Worm (Caenorhabditis elegans) whole organism, mixed stage, embryonic: ENCODE data around the gene unc-69.

ENCODE experiments used
- M03D4.4 ChIP-seq: sonication (generic microtip); optimal IDR thresholded peaks from 2 replicates; lab custom pipeline; 2017; ENCODE audit warnings: mild to moderate bottlenecking, missing genetic modification characterization, missing compliant biosample characterization
- bed-3 ChIP-seq: fragments of 200-800 bp; sonication (Bioruptor generic); optimal IDR thresholded peaks from 3 replicates; lab custom pipeline; 2018; ENCODE audit warnings: mild to moderate bottlenecking, missing genetic modification characterization, moderate library complexity, missing compliant biosample characterization
- blmp-1 ChIP-seq: fragments of 150-350 bp; optimal IDR thresholded peaks from 2 replicates; lab custom pipeline; 2014; ENCODE audit warnings: missing biosample characterization, missing genetic modification characterization
- ceh-39 ChIP-seq: fragments of 150-350 bp; optimal IDR thresholded peaks from 2 replicates; lab custom pipeline; 2014; ENCODE audit warnings: missing biosample characterization, missing genetic modification characterization
- ceh-43 ChIP-seq: fragments of 200-800 bp; sonication (Bioruptor generic); optimal IDR thresholded peaks from 2 replicates; lab custom pipeline; 2018; ENCODE audit warnings: mild to moderate bottlenecking, missing genetic modification characterization, moderate library complexity, missing compliant biosample characterization
- ceh-83 ChIP-seq: fragments of 200-800 bp; sonication (Bioruptor generic); optimal IDR thresholded peaks from 2 replicates; lab custom pipeline; 2018; ENCODE audit warnings: mild to moderate bottlenecking, missing genetic modification characterization, missing compliant biosample characterization
- ces-1 ChIP-seq: fragments of 150-350 bp; optimal IDR thresholded peaks from 2 replicates; lab custom pipeline; 2014; ENCODE audit warnings: missing biosample characterization, missing genetic modification reagents, missing genetic modification characterization
- drap-1 ChIP-seq: fragments of 200-800 bp; sonication (Bioruptor generic); optimal IDR thresholded peaks from 3 replicates; lab custom pipeline; 2018; ENCODE audit warnings: mild to moderate bottlenecking, missing genetic modification characterization, missing compliant biosample characterization
- elt-1 ChIP-seq: sonication (generic microtip); optimal IDR thresholded peaks from 2 replicates; lab custom pipeline; 2017; ENCODE audit warnings: missing genetic modification characterization, mild to moderate bottlenecking, missing compliant biosample characterization, antibody characterized with exemption, moderate library complexity, borderline replicate concordance; ENCODE audit not compliant: insufficient read depth
- elt-3 ChIP-seq: fragments of 150-350 bp; optimal IDR thresholded peaks from 2 replicates; lab custom pipeline; 2014; ENCODE audit warnings: missing biosample characterization, missing genetic modification characterization
- flh-1 ChIP-seq: fragments of 200-800 bp; sonication (Bioruptor generic); optimal IDR thresholded peaks from 2 replicates; lab custom pipeline; 2018; ENCODE audit warnings: mild to moderate bottlenecking, missing genetic modification characterization, moderate library complexity, missing compliant biosample characterization
- ham-2 ChIP-seq: fragments of 200-800 bp; sonication (Bioruptor generic); optimal IDR thresholded peaks from 2 replicates; lab custom pipeline; 2018; ENCODE audit warnings: mild to moderate bottlenecking, missing genetic modification characterization, missing compliant biosample characterization
- hlh-1 ChIP-seq: fragments of 150-350 bp; optimal IDR thresholded peaks from 2 replicates; lab custom pipeline; 2014; ENCODE audit warnings: missing biosample characterization, missing genetic modification reagents, missing genetic modification characterization
- lin-13 ChIP-seq: fragments of 150-350 bp; optimal IDR thresholded peaks from 2 replicates; lab custom pipeline; 2014; ENCODE audit warnings: missing biosample characterization, missing genetic modification characterization
- lin-32 ChIP-seq: fragments of 200-800 bp; sonication (Bioruptor generic); optimal IDR thresholded peaks from 2 replicates; lab custom pipeline; 2018; ENCODE audit warnings: mild to moderate bottlenecking, missing genetic modification characterization, missing compliant biosample characterization
- lsy-2 ChIP-seq: fragments of 150-350 bp; optimal IDR thresholded peaks from 2 replicates; lab custom pipeline; 2014; ENCODE audit warnings: missing biosample characterization, missing genetic modification characterization
- mab-5 ChIP-seq: fragments of 150-350 bp; optimal IDR thresholded peaks from 2 replicates; lab custom pipeline; 2014; ENCODE audit warnings: missing biosample characterization, missing genetic modification characterization
- mep-1 ChIP-seq: fragments of 150-350 bp; optimal IDR thresholded peaks from 2 replicates; lab custom pipeline; 2017; ENCODE audit warnings: missing biosample characterization, missing genetic modification reagents, missing genetic modification characterization, inconsistent platforms
- mls-2 ChIP-seq: sonication (generic microtip); optimal IDR thresholded peaks from 2 replicates; lab custom pipeline; 2016; ENCODE audit warnings: mild to moderate bottlenecking, missing genetic modification characterization, moderate library complexity, missing compliant biosample characterization
- nhr-12 ChIP-seq: fragments of 150-350 bp; optimal IDR thresholded peaks from 2 replicates; lab custom pipeline; 2014; ENCODE audit warnings: missing biosample characterization, missing genetic modification characterization
- nhr-2 ChIP-seq: fragments of 150-350 bp; optimal IDR thresholded peaks from 2 replicates; lab custom pipeline; 2014; ENCODE audit warnings: missing biosample characterization, missing genetic modification characterization
- nhr-237 ChIP-seq: fragments of 150-350 bp; optimal IDR thresholded peaks from 2 replicates; lab custom pipeline; 2014; ENCODE audit warnings: missing biosample characterization, missing genetic modification characterization
- nhr-28 ChIP-seq: fragments of 150-350 bp; optimal IDR thresholded peaks from 2 replicates; lab custom pipeline; 2014; ENCODE audit warnings: missing biosample characterization, missing genetic modification characterization
- nhr-76 ChIP-seq: sonication (generic microtip); optimal IDR thresholded peaks from 2 replicates; lab custom pipeline; 2017; ENCODE audit warnings: missing biosample characterization, missing genetic modification characterization
- pha-4 ChIP-seq: fragments of 150-350 bp; optimal IDR thresholded peaks from 2 replicates; lab custom pipeline; 2018; ENCODE audit warnings: missing biosample characterization, missing genetic modification reagents, missing genetic modification characterization
- sem-2 ChIP-seq: fragments of 200-800 bp; sonication (Bioruptor generic); optimal IDR thresholded peaks from 2 replicates; lab custom pipeline; 2018; ENCODE audit warnings: mild to moderate bottlenecking, missing genetic modification characterization, missing compliant biosample characterization
- snpc-4 ChIP-seq: fragments of 150-350 bp; optimal IDR thresholded peaks from 2 replicates; lab custom pipeline; 2014; ENCODE audit warnings: missing biosample characterization, missing genetic modification characterization
- sptf-1 ChIP-seq: sonication (generic microtip); optimal IDR thresholded peaks from 2 replicates; lab custom pipeline; 2017; ENCODE audit warnings: mild to moderate bottlenecking, missing genetic modification characterization, moderate library complexity, missing compliant biosample characterization
- tbx-8 ChIP-seq: fragments of 200-800 bp; sonication (Bioruptor generic); optimal IDR thresholded peaks from 2 replicates; lab custom pipeline; 2018; ENCODE audit warnings: mild to moderate bottlenecking, missing genetic modification characterization, moderate library complexity, missing compliant biosample characterization
- unc-120 ChIP-seq: sonication (generic microtip); optimal IDR thresholded peaks from 2 replicates; lab custom pipeline; 2017; ENCODE audit warnings: missing genetic modification characterization, missing compliant biosample characterization; ENCODE audit not compliant: poor library complexity, severe bottlenecking
- unc-39 ChIP-seq: fragments of 150-350 bp; optimal IDR thresholded peaks from 2 replicates; lab custom pipeline; 2014; ENCODE audit warnings: missing biosample characterization, missing genetic modification characterization
- unc-62 ChIP-seq: fragments of 150-350 bp; optimal IDR thresholded peaks from 2 replicates; lab custom pipeline; 2014; ENCODE audit warnings: missing biosample characterization, missing genetic modification reagents, missing genetic modification characterization
- zip-8 ChIP-seq: fragments of 150-350 bp; optimal IDR thresholded peaks from 2 replicates; lab custom pipeline; 2014; ENCODE audit warnings: missing biosample characterization, missing genetic modification characterization
- ztf-11 ChIP-seq: fragments of 150-350 bp; optimal IDR thresholded peaks from 2 replicates; lab custom pipeline; 2014; ENCODE audit warnings: missing biosample characterization, missing genetic modification characterization

unc-69 gene

ce11 chrIII:10293946-10294345, 24.8 kb upstream of the unc-69 start:
- no peak for TF ChIP-seq ham-2 (GFP tag; lab: Kevin White, UChicago)
- no peak for TF ChIP-seq nhr-76 (tag; lab: Kevin White, UChicago)
- TF ChIP-seq hlh-1 (tag; lab: Kevin White, UChicago), result no peak
- no peak for TF ChIP-seq snpc-4 (tag; lab: Kevin White, UChicago)
- TF ChIP-seq ztf-11 (tag; lab: Kevin White, UChicago), result no peak
- no peak for TF ChIP-seq mab-5
- TF ChIP-seq lin-13 (tag; lab: Kevin White, UChicago), result no peak
- TF ChIP-seq lsy-2 (tag; lab: Kevin White, UChicago), result no peak
- TF ChIP-seq nhr-2, result no peak
- no peak for TF ChIP-seq unc-39
- TF ChIP-seq flh-1 (GFP tag; lab: Kevin White, UChicago), result no peak
- no peak for TF ChIP-seq ces-1 (GFP tag; lab: Kevin White, UChicago)
- no peak for TF ChIP-seq elt-1 (tag; lab: Kevin White, UChicago)
- TF ChIP-seq ceh-39 (tag; lab: Kevin White, UChicago), result no peak
- TF ChIP-seq blmp-1, result no peak
- no peak for TF ChIP-seq unc-120 (tag; lab: Kevin White, UChicago)
- no peak for TF ChIP-seq tbx-8 (GFP tag; lab: Kevin White, UChicago)
- no peak for TF ChIP-seq elt-3 (tag; lab: Kevin White, UChicago)

- TF ChIP-seq unc-120 (tag; lab: Kevin White, UChicago) (no peak), unc-62 (GFP tag; lab: Kevin White, UChicago) (no peak), drap-1 (GFP tag; lab: Kevin White, UChicago) (no peak), nhr-28 (tag; lab: Kevin White, UChicago) (no peak), tbx-8 (GFP tag; lab: Kevin White, UChicago) (no peak), elt-1 (tag; lab: Kevin White, UChicago) (no peak), ceh-83 (GFP tag; lab: Kevin White, UChicago) (no peak), sptf-1 (tag; lab: Kevin White, UChicago) (no peak), ham-2 (GFP tag; lab: Kevin White, UChicago) (no peak), nhr-76 (tag; lab: Kevin White, UChicago) (no peak), sem-2 (GFP tag; lab: Kevin White, UChicago) (no peak), mep-1 (tag; lab: Kevin White, UChicago) (no peak), pha-4 (tag; lab: Kevin White, UChicago) (no peak), blmp-1 (no peak)
Observed at ce11 chrIII:10294837-10295236, 23.9 kb upstream of the unc-69 start, which contains the start of gene vglu-2. Gene vglu-2, plus strand, starts transcription at chrIII:10295137.

ce11 chrIII:10296904-10297303, 21.8 kb upstream of the unc-69 start:
- TF ChIP-seq lin-32 (GFP tag; lab: Kevin White, UChicago), result no peak
- no peak for TF ChIP-seq mls-2 (tag; lab: Kevin White, UChicago)
- no peak for TF ChIP-seq bed-3
- no peak for TF ChIP-seq ces-1 (GFP tag; lab: Kevin White, UChicago)
- TF ChIP-seq drap-1 (GFP tag; lab: Kevin White, UChicago), result no peak
- no peak for TF ChIP-seq lin-13 (tag; lab: Kevin White, UChicago)
- TF ChIP-seq nhr-12, result no peak
- no peak for TF ChIP-seq nhr-237 (tag; lab: Kevin White, UChicago)

- TF ChIP-seq ceh-43 (no peak), flh-1 (GFP tag; lab: Kevin White, UChicago) (no peak), pha-4 (tag; lab: Kevin White, UChicago) (no peak), mep-1 (tag; lab: Kevin White, UChicago) (no peak), M03D4.4 (tag; lab: Kevin White, UChicago) (no peak), unc-62 (GFP tag; lab: Kevin White, UChicago) (no peak), ztf-11 (tag; lab: Kevin White, UChicago) (no peak), hlh-1 (tag; lab: Kevin White, UChicago) (no peak), nhr-237 (tag; lab: Kevin White, UChicago) (no peak), lin-13 (tag; lab: Kevin White, UChicago) (no peak), bed-3 (no peak), zip-8 (no peak)
Observed at ce11 chrIII:10300078-10300477, 18.7 kb upstream of the unc-69 start, which contains the start of gene vglu-3. Gene vglu-3, plus strand, starts transcription at chrIII:10300378.
